4 worm cellular contexts compared by ENCODE assay signal in the genomic region with DNA sequence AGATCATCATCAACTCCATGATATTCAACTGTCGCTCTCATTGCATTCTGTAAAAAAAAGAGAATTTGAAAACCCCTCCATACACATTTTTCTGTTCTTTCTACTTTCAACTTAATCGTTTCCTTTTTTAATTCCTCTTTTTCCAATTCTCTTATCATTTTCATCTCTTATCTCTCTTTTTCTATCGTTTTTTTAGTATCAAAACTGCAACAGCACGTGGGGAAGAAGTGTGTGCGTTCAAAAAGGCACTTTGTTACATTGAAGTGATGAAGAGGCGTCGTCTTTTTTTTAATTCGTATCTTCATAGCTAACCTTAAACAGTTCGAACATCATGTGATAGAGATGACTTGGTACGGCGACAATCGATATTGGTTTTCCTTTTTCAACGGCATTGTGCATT.
TF ChIP-seq lines count a peak whose summit lies in the region.

No protein-coding gene starts in this region.

TF ChIP-seq in whole organism, L1 larva, 84 proteins besides CTCF, POLR2A, EP300 and RAD21 (continued from another document):
- TF ChIP-seq hlh-4 (tag; optimal IDR thresholded peaks at IDR 0.05; lab: Kevin White, UChicago) (no peak), tbx-2 (tag; optimal IDR thresholded peaks at IDR 0.05; lab: Kevin White, UChicago) (peak; percentile 31), C34B4.2 (tag; optimal IDR thresholded peaks at IDR 0.05; lab: Kevin White, UChicago) (no peak), nhr-71 (tag; optimal IDR thresholded peaks at IDR 0.05; lab: Kevin White, UChicago) (peak; percentile 64), nhr-20 (tag; optimal IDR thresholded peaks at IDR 0.05; lab: Kevin White, UChicago) (peak; percentile 72), unc-62 (GFP tag; optimal IDR thresholded peaks at IDR 0.05; lab: Kevin White, UChicago) (no peak), pqm-1 (tag; optimal IDR thresholded peaks at IDR 0.05; lab: Kevin White, UChicago) (peak; percentile 10), dpl-1 (GFP tag; optimal IDR thresholded peaks at IDR 0.05; lab: Kevin White, UChicago) (peak in 2 of 3 experiments; percentile 24 to 50), ama-1 (optimal IDR thresholded peaks at IDR 0.05; lab: Kevin White, UChicago) (no peak), vab-15 (tag; optimal IDR thresholded peaks at IDR 0.05; lab: Kevin White, UChicago) (no peak), blmp-1 (tag; optimal IDR thresholded peaks at IDR 0.05; lab: Kevin White, UChicago) (peak; percentile 74), mdl-1 (tag; optimal IDR thresholded peaks at IDR 0.05; lab: Kevin White, UChicago) (peak in 1 of 2 experiments; percentile 84), unc-130 (tag; optimal IDR thresholded peaks at IDR 0.05; lab: Kevin White, UChicago) (peak; percentile 11), ceh-82 (tag; optimal IDR thresholded peaks at IDR 0.05; lab: Kevin White, UChicago) (no peak), elt-2 (tag; optimal IDR thresholded peaks at IDR 0.05; lab: Kevin White, UChicago) (peak; percentile 82), ztf-11 (tag; optimal IDR thresholded peaks at IDR 0.05; lab: Kevin White, UChicago) (no peak), hlh-17 (GFP tag; optimal IDR thresholded peaks at IDR 0.05; lab: Kevin White, UChicago; ENCODE audit: borderline replicate concordance) (no peak), nhr-19 (GFP tag; conservative IDR thresholded peaks at IDR 0.05; lab: Robert Waterston, UW) (peak; percentile 30; the same call in 1 of the 2 replicates)
TF ChIP-seq in whole organism, L1 larva: peak in this region for 21.

TF ChIP-seq in whole organism, L2 larva, 48 proteins besides CTCF, POLR2A, EP300 and RAD21 (continued from another document):
- TF ChIP-seq mdl-1 (tag; optimal IDR thresholded peaks at IDR 0.05; lab: Kevin White, UChicago) = peak; percentile 46 to 78
- no peak for TF ChIP-seq unc-55 (GFP tag; optimal IDR thresholded peaks at IDR 0.05; lab: Kevin White, UChicago)
- no peak for TF ChIP-seq mbf-1 (tag; optimal IDR thresholded peaks at IDR 0.05; lab: Kevin White, UChicago)
- peak; percentile 84 for TF ChIP-seq crh-2 (tag; optimal IDR thresholded peaks at IDR 0.05; lab: Kevin White, UChicago)
- no peak for TF ChIP-seq dmd-4 (tag; optimal IDR thresholded peaks at IDR 0.05; lab: Kevin White, UChicago)
- no peak for TF ChIP-seq egl-27 (tag; optimal IDR thresholded peaks at IDR 0.05; lab: Kevin White, UChicago)

TF ChIP-seq in whole organism, L3 larva, 47 proteins besides CTCF, POLR2A, EP300 and RAD21 (continued from another document):
- TF ChIP-seq egl-27 (tag; optimal IDR thresholded peaks at IDR 0.05; lab: Kevin White, UChicago) = no peak
- peak; percentile 96 for TF ChIP-seq pqm-1 (tag; optimal IDR thresholded peaks at IDR 0.05; lab: Kevin White, UChicago)

TF ChIP-seq in whole organism, L4 larva, 104 proteins besides CTCF, POLR2A, EP300 and RAD21 (continued from another document):
- peak; percentile 20 for TF ChIP-seq lin-13 (GFP tag; optimal IDR thresholded peaks at IDR 0.05; lab: Kevin White, UChicago)
- no peak for TF ChIP-seq ztf-11 (tag; optimal IDR thresholded peaks at IDR 0.05; lab: Kevin White, UChicago)
- no peak for TF ChIP-seq egl-27 (tag; optimal IDR thresholded peaks at IDR 0.05; lab: Kevin White, UChicago)
- no peak for TF ChIP-seq unc-130 (GFP tag; optimal IDR thresholded peaks at IDR 0.05; lab: Kevin White, UChicago)
- TF ChIP-seq nhr-11 (tag; optimal IDR thresholded peaks at IDR 0.05; lab: Kevin White, UChicago) = no peak
- no peak for TF ChIP-seq dmd-8 (GFP tag; IDR thresholded peaks at IDR 0.05; lab: Robert Waterston, UW)
- TF ChIP-seq daf-16 (GFP tag; optimal IDR thresholded peaks at IDR 0.05; lab: Kevin White, UChicago) = no peak
- peak; percentile 31 for TF ChIP-seq daf-16 (tag; optimal IDR thresholded peaks at IDR 0.05; lab: Kevin White, UChicago)
- TF ChIP-seq aly-2 (tag; optimal IDR thresholded peaks at IDR 0.05; lab: Kevin White, UChicago) = no peak
- no peak for TF ChIP-seq Y105C5A.15 (GFP tag; IDR thresholded peaks at IDR 0.05; lab: Robert Waterston, UW)
- TF ChIP-seq F49E8.2 (tag; optimal IDR thresholded peaks at IDR 0.05; lab: Kevin White, UChicago; ENCODE audit: borderline replicate concordance) = no peak
- no peak for TF ChIP-seq unc-62 (GFP tag; optimal IDR thresholded peaks at IDR 0.05 in 1 of 2; lab: Kevin White, UChicago)
- no peak for TF ChIP-seq unc-62 (tag; optimal IDR thresholded peaks at IDR 0.05; lab: Kevin White, UChicago)
- no peak for TF ChIP-seq ceh-62 (tag; optimal IDR thresholded peaks at IDR 0.05; lab: Kevin White, UChicago)
- no peak for TF ChIP-seq nhr-76 (tag; optimal IDR thresholded peaks at IDR 0.05; lab: Kevin White, UChicago)
- TF ChIP-seq duxl-1 (tag; optimal IDR thresholded peaks at IDR 0.05; lab: Kevin White, UChicago; ENCODE audit: poor library complexity) = no peak
- no peak for TF ChIP-seq ceh-32 (tag; optimal IDR thresholded peaks at IDR 0.05; lab: Kevin White, UChicago; ENCODE audit: poor library complexity)
- no peak for TF ChIP-seq hif-1 (tag; optimal IDR thresholded peaks at IDR 0.05; lab: Kevin White, UChicago)
- TF ChIP-seq ztf-7 (tag; optimal IDR thresholded peaks at IDR 0.05; lab: Kevin White, UChicago) = no peak
- TF ChIP-seq aha-1 (tag; lab: Kevin White, UChicago) = peak; percentile 84
- TF ChIP-seq T26A8.4 (GFP tag; IDR thresholded peaks at IDR 0.05; lab: Robert Waterston, UW) = no peak
- peak; percentile 90 for TF ChIP-seq hlh-30 (tag; optimal IDR thresholded peaks at IDR 0.05; lab: Kevin White, UChicago; ENCODE audit: insufficient read depth)
- peak; percentile 50 for TF ChIP-seq dpl-1 (GFP tag; optimal IDR thresholded peaks at IDR 0.05; lab: Kevin White, UChicago)
- no peak for TF ChIP-seq spr-3 (GFP tag; optimal IDR thresholded peaks at IDR 0.05; lab: Kevin White, UChicago)
- no peak for TF ChIP-seq zip-11 (GFP tag; IDR thresholded peaks at IDR 0.05; lab: Robert Waterston, UW)
- peak in 1 of 2 experiments; percentile 72 for TF ChIP-seq lsy-2 (tag; optimal IDR thresholded peaks at IDR 0.05; lab: Kevin White, UChicago)
- peak; percentile 31 for TF ChIP-seq nhr-6 (tag; optimal IDR thresholded peaks at IDR 0.05; lab: Kevin White, UChicago)
- TF ChIP-seq dve-1 (tag; optimal IDR thresholded peaks at IDR 0.05; lab: Kevin White, UChicago; ENCODE audit: insufficient read depth) = peak; percentile 95
- peak; percentile 96 for TF ChIP-seq dmd-6 (GFP tag; IDR thresholded peaks at IDR 0.05; lab: Robert Waterston, UW)
- no peak for TF ChIP-seq ZK337.2 (GFP tag; IDR thresholded peaks at IDR 0.05; lab: Robert Waterston, UW)
- TF ChIP-seq nhr-10 (tag; optimal IDR thresholded peaks at IDR 0.05; lab: Kevin White, UChicago) = peak; percentile 43
- TF ChIP-seq madf-9 (GFP tag; conservative IDR thresholded peaks at IDR 0.05; lab: Robert Waterston, UW) = no peak
- no peak for TF ChIP-seq lin-38 (GFP tag; IDR thresholded peaks at IDR 0.05; lab: Robert Waterston, UW)
- peak; percentile 94 for TF ChIP-seq nhr-48 (tag; optimal IDR thresholded peaks at IDR 0.05; lab: Kevin White, UChicago)
- TF ChIP-seq mdt-29 (GFP tag; IDR thresholded peaks at IDR 0.05; lab: Robert Waterston, UW) = no peak
- no peak for TF ChIP-seq unc-39 (tag; optimal IDR thresholded peaks at IDR 0.05; lab: Kevin White, UChicago)
- no peak for TF ChIP-seq jun-1 (tag; optimal IDR thresholded peaks at IDR 0.05; lab: Kevin White, UChicago)
- TF ChIP-seq pqm-1 (tag; optimal IDR thresholded peaks at IDR 0.05; lab: Kevin White, UChicago) = peak; percentile 93
- TF ChIP-seq zfp-3 (GFP tag; conservative IDR thresholded peaks at IDR 0.05; lab: Robert Waterston, UW) = no peak
- TF ChIP-seq set-16 (GFP tag; IDR thresholded peaks at IDR 0.05; lab: Robert Waterston, UW) = no peak
- peak; percentile 69 to 97 for TF ChIP-seq mdl-1 (tag; optimal IDR thresholded peaks at IDR 0.05; lab: Kevin White, UChicago)
- TF ChIP-seq F26F4.8 (GFP tag; conservative IDR thresholded peaks at IDR 0.05; lab: Robert Waterston, UW) = no peak
- TF ChIP-seq arid-1 (GFP tag; conservative IDR thresholded peaks at IDR 0.05; lab: Robert Waterston, UW) = no peak
- TF ChIP-seq Y48G9A.11 (GFP tag; IDR thresholded peaks at IDR 0.05; lab: Robert Waterston, UW) = no peak
- TF ChIP-seq dmd-9 (GFP tag; IDR thresholded peaks at IDR 0.05; lab: Robert Waterston, UW) = no peak
- no peak for TF ChIP-seq zip-2 (tag; optimal IDR thresholded peaks at IDR 0.05; lab: Kevin White, UChicago)
- TF ChIP-seq nhr-28 (tag; optimal IDR thresholded peaks at IDR 0.05; lab: Kevin White, UChicago) = peak; percentile 95
- no peak for TF ChIP-seq spr-1 (tag; optimal IDR thresholded peaks at IDR 0.05; lab: Kevin White, UChicago)
- TF ChIP-seq pha-4 (GFP tag; IDR thresholded peaks at IDR 0.05; lab: Robert Waterston, UW) = no peak
- no peak for TF ChIP-seq pha-4 (tag; optimal IDR thresholded peaks at IDR 0.05; lab: Kevin White, UChicago)
- TF ChIP-seq php-3 (GFP tag; IDR thresholded peaks at IDR 0.05; lab: Robert Waterston, UW) = peak; percentile 83
- no peak for TF ChIP-seq nhr-41 (GFP tag; IDR thresholded peaks at IDR 0.05; lab: Robert Waterston, UW)
- TF ChIP-seq hmg-1.1 (GFP tag; IDR thresholded peaks at IDR 0.05; lab: Robert Waterston, UW) = no peak
- peak; percentile 93 for TF ChIP-seq nhr-77 (tag; optimal IDR thresholded peaks at IDR 0.05; lab: Kevin White, UChicago)
- no peak for TF ChIP-seq nhr-42 (GFP tag; IDR thresholded peaks at IDR 0.05; lab: Robert Waterston, UW)
- TF ChIP-seq hlh-11 (tag; optimal IDR thresholded peaks at IDR 0.05; lab: Kevin White, UChicago) = peak; percentile 91
- TF ChIP-seq ZK546.5 (tag; optimal IDR thresholded peaks at IDR 0.05; lab: Kevin White, UChicago) = no peak
- no peak for TF ChIP-seq ceh-82 (tag; optimal IDR thresholded peaks at IDR 0.05; lab: Kevin White, UChicago)
- no peak for TF ChIP-seq F37D6.2 (tag; optimal IDR thresholded peaks at IDR 0.05; lab: Kevin White, UChicago)
- no peak for TF ChIP-seq snpc-4 (tag; optimal IDR thresholded peaks at IDR 0.05; lab: Kevin White, UChicago)
- no peak for TF ChIP-seq rbr-2 (tag; optimal IDR thresholded peaks at IDR 0.05; lab: Kevin White, UChicago)
